Worm (Caenorhabditis elegans): ENCODE results near the gene atgl-1.

The atgl-1 gene

ce11 chrIII:6464113-6464571 lies 44.9 kb upstream of the atgl-1 start (continued):
- TF ChIP-seq aptf-3 (GFP tag; IDR thresholded peaks at IDR 0.05), result peak; percentile 70; the same call in 1 of the 2 replicates
- TF ChIP-seq snpc-3.4 (tag; optimal IDR thresholded peaks at IDR 0.05), result no peak
- peak; percentile 77 for TF ChIP-seq F33H1.4 (GFP tag; IDR thresholded peaks at IDR 0.05)
- peak; percentile 57 for TF ChIP-seq xnd-1 (tag; optimal IDR thresholded peaks at IDR 0.05)
- TF ChIP-seq pha-4 (tag; optimal IDR thresholded peaks at IDR 0.05), result peak; percentile 23
- no peak for TF ChIP-seq attf-6 (GFP tag; IDR thresholded peaks at IDR 0.05)
- no peak; the same call in 1 of the 2 replicates for TF ChIP-seq Y53F4B.3 (GFP tag; IDR thresholded peaks at IDR 0.05)
- TF ChIP-seq K12H6.12 (tag; optimal IDR thresholded peaks at IDR 0.05), result peak; percentile 86
- TF ChIP-seq lin-26 (GFP tag; IDR thresholded peaks at IDR 0.05), result peak; percentile 59; the same call in 1 of the 2 replicates
- TF ChIP-seq ceh-100 (GFP tag; IDR thresholded peaks at IDR 0.05), result peak; percentile 72
- TF ChIP-seq F52B5.7 (tag; optimal IDR thresholded peaks at IDR 0.05), result peak; percentile 79
- no peak for TF ChIP-seq snpc-1.1 (tag; optimal IDR thresholded peaks at IDR 0.05; ENCODE audit: insufficient read depth)
- peak; percentile 88 for TF ChIP-seq madf-3 (GFP tag; IDR thresholded peaks at IDR 0.05)
- TF ChIP-seq F57A8.1 (GFP tag; optimal IDR thresholded peaks at IDR 0.05), result no peak
- no peak for TF ChIP-seq ccch-3 (GFP tag; optimal IDR thresholded peaks at IDR 0.05)
- peak; percentile 89 for TF ChIP-seq tlf-1 (GFP tag; optimal IDR thresholded peaks at IDR 0.05)
- TF ChIP-seq dpl-1 (GFP tag; optimal IDR thresholded peaks at IDR 0.05), result peak; percentile 61
- TF ChIP-seq akir-1 (GFP tag; optimal IDR thresholded peaks at IDR 0.05), result peak; percentile 62
- no peak for TF ChIP-seq F23B12.7 (tag; optimal IDR thresholded peaks at IDR 0.05; ENCODE audit: insufficient read depth)
- peak; percentile 86 for TF ChIP-seq K11D2.4 (GFP tag; IDR thresholded peaks at IDR 0.05)
- TF ChIP-seq nhr-120 (GFP tag; IDR thresholded peaks at IDR 0.05), result no peak
- TF ChIP-seq egl-44 (GFP tag; IDR thresholded peaks at IDR 0.05), result peak; percentile 69; the same call in 1 of the 2 replicates
- peak; percentile 68 for TF ChIP-seq attf-3 (GFP tag; conservative IDR thresholded peaks at IDR 0.05)
- no peak for TF ChIP-seq aptf-2 (GFP tag; conservative IDR thresholded peaks at IDR 0.05)
- peak; percentile 30 for TF ChIP-seq fkh-3 (tag; optimal IDR thresholded peaks at IDR 0.05)
- TF ChIP-seq mxl-1 (tag; optimal IDR thresholded peaks at IDR 0.05), result no peak
- TF ChIP-seq lsl-1 (GFP tag; optimal IDR thresholded peaks at IDR 0.05), result peak; percentile 66
- no peak for TF ChIP-seq tbx-9 (tag; optimal IDR thresholded peaks at IDR 0.05; ENCODE audit: borderline replicate concordance)
- TF ChIP-seq ztf-18 (tag; optimal IDR thresholded peaks at IDR 0.05), result peak; percentile 78
- TF ChIP-seq ztf-28 (GFP tag; IDR thresholded peaks at IDR 0.05), result 0 out of 2 replicates have a peak, but pooled peaks have one; percentile 66

ce11 chrIII:6463679-6464078 lies 44.4 kb upstream of the atgl-1 start, which contains the start of gene dlc-1:
Gene dlc-1, minus strand, starts transcription at chrIII:6463779.
- TF ChIP-seq bed-1 (GFP tag; IDR thresholded peaks at IDR 0.05) (no peak), Y53G8AR.9 (GFP tag; conservative IDR thresholded peaks at IDR 0.05) (0 out of 2 replicates have a peak, but pooled peaks have one; percentile 15)

ce11 chrIII:6462610-6463009 lies 43.4 kb upstream of the atgl-1 start, which contains the start of gene T26A5.8:
Gene T26A5.8, minus strand, starts transcription at chrIII:6462856.
- TF ChIP-seq Y53G8AR.9 (GFP tag; conservative IDR thresholded peaks at IDR 0.05) (peak; percentile 77), zim-3 (tag; optimal IDR thresholded peaks at IDR 0.05) (peak; percentile 50), nhr-120 (GFP tag; IDR thresholded peaks at IDR 0.05) (0 out of 2 replicates have a peak, but pooled peaks have one; percentile 22), lsy-27 (tag; optimal IDR thresholded peaks at IDR 0.05; ENCODE audit: borderline replicate concordance, insufficient read depth) (no peak), let-607 (tag; optimal IDR thresholded peaks at IDR 0.05) (peak in 1 of 2 experiments; percentile 24), mel-28 (tag; optimal IDR thresholded peaks at IDR 0.05; ENCODE audit: borderline replicate concordance) (no peak), let-526 (GFP tag; IDR thresholded peaks at IDR 0.05) (no peak), ceh-100 (GFP tag; IDR thresholded peaks at IDR 0.05) (peak; percentile 41; the same call in 1 of the 2 replicates), Y95B8A.8 (GFP tag; IDR thresholded peaks at IDR 0.05) (0 out of 2 replicates have a peak, but pooled peaks have one; percentile 12), lin-40 (tag; optimal IDR thresholded peaks at IDR 0.05) (peak; percentile 39), atf-7 (tag; optimal IDR thresholded peaks at IDR 0.05) (peak; percentile 33), F33H1.4 (GFP tag; IDR thresholded peaks at IDR 0.05) (no peak), ZK185.1 (tag; optimal IDR thresholded peaks at IDR 0.05; ENCODE audit: poor library complexity, severe bottlenecking) (peak; percentile 1), egl-18 (GFP tag; IDR thresholded peaks at IDR 0.05) (0 out of 2 replicates have a peak, but pooled peaks have one; percentile 42), bed-2 (GFP tag; IDR thresholded peaks at IDR 0.05) (no peak), Y79H2A.3 (GFP tag; conservative IDR thresholded peaks at IDR 0.05) (0 out of 2 replicates have a peak, but pooled peaks have one; percentile 45), nhr-90 (tag; optimal IDR thresholded peaks at IDR 0.05) (peak; percentile 7)
